Worm (Caenorhabditis elegans) whole organism, L1 larva: ENCODE measurements around the gene nep-10.
"Not testable (repeated sequence)": the region's sequence is repeated elsewhere in the genome, so short reads cannot be mapped to it uniquely, and the experiment has no call there.

Experiments used
- C04F5.9 ChIP-seq: sonication (generic microtip); optimal IDR thresholded peaks from 2 replicates; lab custom pipeline; 2016; ENCODE audit warnings: missing genetic modification characterization, missing compliant biosample characterization
- F16B12.6 ChIP-seq: fragments of 150-350 bp; optimal IDR thresholded peaks from 2 replicates; lab custom pipeline; 2014; ENCODE audit warnings: missing biosample characterization, missing genetic modification characterization
- Y116A8C.19 ChIP-seq: sonication (generic microtip); optimal IDR thresholded peaks from 2 replicates; lab custom pipeline; 2016; ENCODE audit warnings: missing compliant biosample characterization, missing genetic modification characterization, borderline replicate concordance
- aha-1 ChIP-seq: fragments of 150-350 bp; optimal IDR thresholded peaks from 2 replicates; lab custom pipeline; 2014; ENCODE audit warnings: missing biosample characterization, missing genetic modification characterization
- alr-1 ChIP-seq: fragments of 200-800 bp; sonication (Bioruptor generic); optimal IDR thresholded peaks from 2 replicates; lab custom pipeline; 2018; ENCODE audit warnings: borderline replicate concordance, mild to moderate bottlenecking, missing genetic modification characterization, missing compliant biosample characterization
- aly-2 ChIP-seq: fragments of 150-350 bp; optimal IDR thresholded peaks from 2 replicates; lab custom pipeline; 2014; ENCODE audit warnings: missing biosample characterization, missing genetic modification characterization
- ama-1 ChIP-seq: fragments of 150-350 bp; optimal IDR thresholded peaks from 2 replicates; lab custom pipeline; 2014
- ceh-8 ChIP-seq: fragments of 200-800 bp; sonication (Bioruptor generic); optimal IDR thresholded peaks from 2 replicates; lab custom pipeline; 2018; ENCODE audit warnings: mild to moderate bottlenecking, missing genetic modification characterization, moderate library complexity, missing compliant biosample characterization
- ceh-82 ChIP-seq, 3 experiments: fragments of 150-350 bp in 1 of 3; sonication (generic microtip) in 2 of 3; optimal IDR thresholded peaks; 2 replicates each; lab custom pipeline; 2014 to 2017; ENCODE audit warnings: missing biosample characterization in 3 of 3, missing genetic modification characterization in 3 of 3
- ceh-90 ChIP-seq: sonication (generic microtip); optimal IDR thresholded peaks from 2 replicates; lab custom pipeline; 2016; ENCODE audit warnings: missing genetic modification characterization, missing compliant biosample characterization
- dpl-1 ChIP-seq, 3 experiments: fragments of 150-350 bp in 2 of 3; sonication (generic microtip) in 1 of 3; optimal IDR thresholded peaks; 2 replicates each; lab custom pipeline; 2014 to 2017; ENCODE audit warnings: missing biosample characterization in 3 of 3, missing genetic modification characterization in 3 of 3, missing genetic modification reagents in 3 of 3
- dsc-1 ChIP-seq: sonication (generic microtip); optimal IDR thresholded peaks from 2 replicates; lab custom pipeline; 2016; ENCODE audit warnings: mild to moderate bottlenecking, missing genetic modification characterization, missing compliant biosample characterization
- efl-1 ChIP-seq, 4 experiments: fragments of 150-350 bp; optimal IDR thresholded peaks in 3 of 4; peaks in 1 of 4; 1 replicate in 1 of 4; 2 replicates in 3 of 4; lab custom pipeline; 2014; ENCODE audit warnings: missing biosample characterization in 2 of 4, missing genetic modification characterization in 2 of 4, missing genetic modification reagents in 2 of 4
- egl-13 ChIP-seq: sonication (generic microtip); optimal IDR thresholded peaks from 2 replicates; lab custom pipeline; 2016; ENCODE audit warnings: missing genotype, missing genetic modification reagents, missing genetic modification characterization, missing compliant biosample characterization
- egl-27 ChIP-seq, 2 experiments: fragments of 150-350 bp in 1 of 2; sonication (generic microtip); optimal IDR thresholded peaks; 3 replicates each; lab custom pipeline; 2017 to 2018; ENCODE audit warnings: missing biosample characterization in 2 of 2, missing genetic modification characterization in 2 of 2, missing genetic modification reagents in 2 of 2
- elt-2 ChIP-seq: sonication (generic microtip); optimal IDR thresholded peaks from 2 replicates; lab custom pipeline; 2016; ENCODE audit warnings: missing genetic modification characterization, mild to moderate bottlenecking, inconsistent platforms, missing compliant biosample characterization, missing genetic modification reagents
- fkh-4 ChIP-seq: sonication (generic microtip); optimal IDR thresholded peaks from 2 replicates; lab custom pipeline; 2016; ENCODE audit warnings: missing compliant biosample characterization, missing genetic modification characterization, borderline replicate concordance
- fos-1 ChIP-seq: fragments of 150-350 bp; optimal IDR thresholded peaks from 2 replicates; lab custom pipeline; 2014; ENCODE audit warnings: missing biosample characterization, missing genetic modification characterization
- hlh-17 ChIP-seq: fragments of 200-800 bp; sonication (Bioruptor generic); optimal IDR thresholded peaks from 2 replicates; lab custom pipeline; 2018; ENCODE audit warnings: missing genetic modification characterization, mild to moderate bottlenecking, missing compliant biosample characterization, moderate library complexity, borderline replicate concordance
- hlh-4 ChIP-seq: sonication (generic microtip); optimal IDR thresholded peaks from 2 replicates; lab custom pipeline; 2016; ENCODE audit warnings: mild to moderate bottlenecking, missing genetic modification characterization, missing compliant biosample characterization
- jun-1 ChIP-seq: fragments of 150-350 bp; optimal IDR thresholded peaks from 2 replicates; lab custom pipeline; 2014; ENCODE audit warnings: missing biosample characterization, missing genetic modification reagents, missing genetic modification characterization
- lin-15B ChIP-seq: fragments of 150-350 bp; sonication (generic microtip); optimal IDR thresholded peaks from 3 replicates; lab custom pipeline; 2014; ENCODE audit warnings: missing biosample characterization, missing genetic modification characterization
- lin-35 ChIP-seq, 2 experiments: fragments of 150-350 bp; optimal IDR thresholded peaks; 2 replicates each; lab custom pipeline; 2014; ENCODE audit warnings: missing biosample characterization in 2 of 2, missing genetic modification characterization in 2 of 2, missing genetic modification reagents in 2 of 2
- lir-3 ChIP-seq: sonication (generic microtip); optimal IDR thresholded peaks from 2 replicates; lab custom pipeline; 2016; ENCODE audit warnings: mild to moderate bottlenecking, missing genetic modification characterization, moderate library complexity, missing compliant biosample characterization; ENCODE audit not compliant: poor library complexity
- lsy-2 ChIP-seq, 2 experiments: fragments of 150-350 bp; optimal IDR thresholded peaks; 2 replicates each; lab custom pipeline; 2014; ENCODE audit warnings: missing biosample characterization in 2 of 2, missing genetic modification characterization in 2 of 2
- nhr-11 ChIP-seq: fragments of 150-350 bp; optimal IDR thresholded peaks from 2 replicates; lab custom pipeline; 2014; ENCODE audit warnings: missing biosample characterization, missing genetic modification characterization
- nhr-12 ChIP-seq: sonication (generic microtip); optimal IDR thresholded peaks from 2 replicates; lab custom pipeline; 2017; ENCODE audit warnings: missing biosample characterization, missing genetic modification characterization
- nhr-19 ChIP-seq: fragments of 200-800 bp; sonication (Bioruptor generic); conservative IDR thresholded peaks from 2 replicates; pipeline ENCODE4 v1.3.6; 2022; ENCODE audit warnings: missing genetic modification characterization, missing compliant biosample characterization
- nhr-237 ChIP-seq: fragments of 150-350 bp; optimal IDR thresholded peaks from 2 replicates; lab custom pipeline; 2014; ENCODE audit warnings: missing biosample characterization, missing genetic modification characterization
- nhr-84 ChIP-seq: sonication (generic microtip); optimal IDR thresholded peaks from 2 replicates; lab custom pipeline; 2017; ENCODE audit warnings: missing biosample characterization, missing genetic modification characterization
- nhr-85 ChIP-seq: sonication (generic microtip); peaks from one replicate; lab custom pipeline; 2016; ENCODE audit warnings: missing genetic modification characterization, inconsistent platforms, missing compliant biosample characterization
- nhr-90 ChIP-seq: sonication (generic microtip); optimal IDR thresholded peaks from 2 replicates; lab custom pipeline; 2016; ENCODE audit warnings: mild to moderate bottlenecking, missing genetic modification characterization, missing compliant biosample characterization; ENCODE audit not compliant: poor library complexity
- snpc-4 ChIP-seq: fragments of 150-350 bp; optimal IDR thresholded peaks from 2 replicates; lab custom pipeline; 2014; ENCODE audit warnings: missing biosample characterization, missing genetic modification characterization
- snu-23 ChIP-seq: sonication (generic microtip); optimal IDR thresholded peaks from 2 replicates; lab custom pipeline; 2016; ENCODE audit warnings: missing genetic modification characterization, missing compliant biosample characterization
- sox-4 ChIP-seq: sonication (generic microtip); optimal IDR thresholded peaks from 2 replicates; lab custom pipeline; 2016; ENCODE audit warnings: missing genetic modification characterization, missing compliant biosample characterization
- tbx-2 ChIP-seq: sonication (generic microtip); optimal IDR thresholded peaks from 2 replicates; lab custom pipeline; 2016; ENCODE audit warnings: missing genetic modification characterization, missing compliant biosample characterization
- tlp-1 ChIP-seq: fragments of 150-350 bp; optimal IDR thresholded peaks from 2 replicates; lab custom pipeline; 2014; ENCODE audit warnings: missing biosample characterization, missing genetic modification characterization
- vab-15 ChIP-seq: sonication (generic microtip); optimal IDR thresholded peaks from 2 replicates; lab custom pipeline; 2017; ENCODE audit warnings: missing genotype, mild to moderate bottlenecking, missing genetic modification characterization, missing compliant biosample characterization
- xbp-1 ChIP-seq: sonication (generic microtip); optimal IDR thresholded peaks from 2 replicates; lab custom pipeline; 2016; ENCODE audit warnings: missing genetic modification characterization, missing compliant biosample characterization
- ztf-4 ChIP-seq: fragments of 150-350 bp; optimal IDR thresholded peaks from 2 replicates; lab custom pipeline; 2014; ENCODE audit warnings: missing biosample characterization, missing genetic modification characterization

The nep-10 gene

DNA sequence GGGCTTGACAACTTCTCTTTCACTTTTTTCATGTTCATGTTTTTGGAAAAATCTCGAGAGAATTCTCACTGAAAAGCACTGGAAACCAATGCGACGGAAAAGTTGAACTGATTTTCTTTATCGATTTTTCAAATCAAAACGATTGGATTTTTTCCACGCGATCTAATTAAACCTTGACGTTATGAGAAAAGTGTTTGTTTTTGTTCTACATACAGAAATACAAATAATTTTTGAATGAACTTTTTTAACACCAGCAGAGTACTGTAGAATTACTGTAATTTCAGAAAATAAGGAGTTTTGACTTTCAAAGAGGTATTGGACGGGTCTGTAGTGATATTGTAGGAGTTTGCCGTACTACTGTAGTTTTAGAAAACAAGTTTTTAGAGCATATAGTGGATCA, at the start of gene nep-10:
nep-10 (minus strand) TSS at position 101 of the 400 bp plus-strand sequence.
- no peak for TF ChIP-seq ceh-82 (tag; optimal IDR thresholded peaks at IDR 0.05; lab: Kevin White, UChicago)
- TF ChIP-seq efl-1 (optimal IDR thresholded peaks at IDR 0.05; lab: Kevin White, UChicago): no peak
- peak in 1 of 2 experiments; percentile 79 for TF ChIP-seq efl-1 (GFP tag; optimal IDR thresholded peaks at IDR 0.05 in 1 of 2; lab: Kevin White, UChicago)

DNA sequence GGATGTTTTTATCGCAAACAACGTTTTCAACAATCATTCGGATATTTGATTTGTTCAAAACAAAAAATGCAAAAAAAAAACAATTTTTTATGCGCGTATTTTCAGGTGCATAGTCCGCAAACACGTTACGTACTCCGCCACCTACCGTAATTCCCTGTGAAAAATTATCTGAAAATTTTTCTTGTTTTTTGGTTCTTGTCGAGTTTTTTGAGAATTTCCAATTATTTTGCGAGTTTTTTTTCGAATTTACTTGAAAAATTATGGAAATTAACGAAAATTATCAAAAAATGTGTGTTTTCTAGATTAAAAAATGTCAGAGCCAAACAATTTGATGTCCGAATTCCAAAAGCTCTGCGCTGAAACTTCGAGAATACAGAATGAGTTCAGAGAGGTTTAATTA, 49.7 kb upstream of the nep-10 start, which contains the start of gene C16C8.12:
C16C8.12 (plus strand) TSS at position 301 of the 400 bp plus-strand sequence.
- TF ChIP-seq egl-27 (tag; optimal IDR thresholded peaks at IDR 0.05; lab: Kevin White, UChicago) (no peak), F16B12.6 (no peak), snpc-4 (no peak), alr-1 (tag; lab: Kevin White, UChicago) (no peak), aha-1 (tag; lab: Kevin White, UChicago) (no peak), snu-23 (GFP tag; lab: Kevin White, UChicago) (no peak), lir-3 (tag; lab: Kevin White, UChicago) (no peak), tbx-2 (tag; lab: Kevin White, UChicago) (no peak), vab-15 (tag; lab: Kevin White, UChicago) (no peak), dsc-1 (tag; lab: Kevin White, UChicago) (no peak), efl-1 (optimal IDR thresholded peaks at IDR 0.05; lab: Kevin White, UChicago) (no peak), efl-1 (GFP tag; optimal IDR thresholded peaks at IDR 0.05 in 1 of 2; lab: Kevin White, UChicago) (no peak), nhr-237 (tag; lab: Kevin White, UChicago) (no peak), lin-15B (tag; lab: Kevin White, UChicago) (no peak), nhr-19 (GFP tag; lab: Robert Waterston, UW) (no peak)

DNA sequence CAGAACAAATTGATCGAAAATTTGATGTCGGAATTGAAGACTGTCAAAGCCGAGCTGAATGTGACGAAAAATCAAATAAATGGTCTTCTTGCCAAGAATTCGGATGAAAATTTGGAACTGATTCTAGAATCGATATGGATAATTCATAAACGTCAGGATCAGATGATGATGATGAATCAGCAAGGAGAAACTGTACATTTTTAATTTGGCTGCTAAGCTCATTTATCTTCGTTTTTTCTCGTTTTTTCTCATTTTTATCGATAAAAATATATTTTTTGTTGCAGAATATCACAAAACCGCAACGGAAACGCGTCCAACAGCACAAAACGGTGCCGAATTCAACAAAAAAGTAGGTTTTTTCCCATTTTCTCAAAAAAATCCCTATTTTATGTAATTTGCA, 46.8 kb upstream of the nep-10 start, which contains the start of gene C16C8.14:
C16C8.14 (plus strand) TSS at position 301 of the 400 bp plus-strand sequence.
- TF ChIP-seq lin-15B (tag; lab: Kevin White, UChicago); hlh-17; ama-1 (lab: Kevin White, UChicago): not testable (repeated sequence)
- TF ChIP-seq, all 84 proteins: peak for 0; not testable (repeated sequence) for 84

DNA sequence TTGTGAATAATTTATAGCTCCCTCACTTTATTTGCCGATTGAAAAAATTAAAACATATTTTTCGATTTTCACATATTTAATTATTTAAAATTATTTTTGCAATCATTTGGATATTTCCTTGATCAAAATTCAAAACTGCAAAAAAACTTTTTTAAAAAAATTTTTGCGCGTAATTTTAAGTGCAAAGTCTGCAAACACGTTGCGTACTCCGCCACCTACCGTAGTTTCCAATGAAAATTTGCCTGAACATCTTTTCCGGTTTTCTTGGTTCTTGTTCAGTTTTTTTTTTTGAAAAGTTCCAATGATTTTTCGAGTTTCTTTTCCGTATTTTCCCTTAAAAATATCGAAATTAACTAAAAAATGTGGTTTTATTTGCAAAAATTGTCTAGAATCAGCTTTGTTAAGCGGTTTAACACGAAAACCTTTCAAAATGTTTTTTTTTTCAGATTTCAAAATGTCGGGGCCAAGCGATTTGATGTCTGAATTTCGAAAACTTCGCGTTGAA, 46.1 kb upstream of the nep-10 start, which contains the start of gene C16C8.25:
C16C8.25 (plus strand) TSS at position 455 of the 505 bp plus-strand sequence.
- TF ChIP-seq jun-1 (no peak), ceh-90 (tag; lab: Kevin White, UChicago) (no peak), egl-13 (tag; lab: Kevin White, UChicago) (no peak), hlh-4 (tag; lab: Kevin White, UChicago) (no peak), dsc-1 (tag; lab: Kevin White, UChicago) (no peak), nhr-85 (tag; lab: Kevin White, UChicago) (no peak), ama-1 (lab: Kevin White, UChicago) (no peak), efl-1 (optimal IDR thresholded peaks at IDR 0.05; lab: Kevin White, UChicago) (no peak), efl-1 (GFP tag; optimal IDR thresholded peaks at IDR 0.05 in 1 of 2; lab: Kevin White, UChicago) (no peak), dpl-1 (GFP tag; optimal IDR thresholded peaks at IDR 0.05; lab: Kevin White, UChicago) (no peak), fos-1 (no peak), lin-15B (tag; lab: Kevin White, UChicago) (no peak), aha-1 (tag; lab: Kevin White, UChicago) (no peak), nhr-12 (no peak), C04F5.9 (tag; lab: Kevin White, UChicago) (no peak)
- TF ChIP-seq, all 84 proteins: peak for 0

DNA sequence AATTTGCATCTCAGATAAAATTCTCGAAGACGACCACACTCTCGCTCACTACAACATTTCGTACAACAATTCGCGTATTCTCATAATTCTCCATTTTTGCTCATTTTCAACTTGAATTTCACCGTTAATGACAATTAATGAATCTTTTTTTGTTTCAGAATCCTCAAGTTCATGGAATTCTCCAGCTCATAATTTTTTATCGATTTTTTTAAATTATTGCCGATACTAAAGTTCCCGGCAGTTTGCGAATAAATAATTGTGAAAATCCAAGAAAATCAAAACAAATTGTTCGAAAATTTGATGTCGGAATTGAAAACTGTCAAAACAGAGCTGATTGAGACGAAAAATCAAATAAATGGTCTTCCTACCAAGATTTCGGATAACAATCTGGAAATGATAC, 45.2 kb upstream of the nep-10 start, which contains the start of gene C16C8.21:
C16C8.21 (plus strand) TSS at position 301 of the 400 bp plus-strand sequence.
- TF ChIP-seq xbp-1 (tag; lab: Kevin White, UChicago) (no peak), Y116A8C.19 (tag; lab: Kevin White, UChicago) (no peak), ztf-4 (tag; lab: Kevin White, UChicago) (no peak), elt-2 (tag; lab: Kevin White, UChicago) (no peak), ceh-82 (tag; optimal IDR thresholded peaks at IDR 0.05; lab: Kevin White, UChicago) (no peak), C04F5.9 (tag; lab: Kevin White, UChicago) (no peak), aly-2 (tag; lab: Kevin White, UChicago) (no peak), vab-15 (tag; lab: Kevin White, UChicago) (no peak), nhr-19 (GFP tag; lab: Robert Waterston, UW) (no peak), lin-35 (GFP tag; optimal IDR thresholded peaks at IDR 0.05; lab: Kevin White, UChicago) (no peak), lsy-2 (tag; optimal IDR thresholded peaks at IDR 0.05; lab: Kevin White, UChicago) (no peak), nhr-12 (no peak), fkh-4 (tag; lab: Kevin White, UChicago) (no peak), nhr-11 (no peak), nhr-90 (no peak), nhr-84 (tag; lab: Kevin White, UChicago) (no peak), dsc-1 (tag; lab: Kevin White, UChicago) (no peak), sox-4 (tag; lab: Kevin White, UChicago) (no peak), ceh-8 (GFP tag; lab: Kevin White, UChicago) (no peak), tlp-1 (tag; lab: Kevin White, UChicago) (no peak)
- TF ChIP-seq, all 84 proteins: peak for 0
